Fruit fly (Drosophila melanogaster) whole organism, larva: ENCODE measurements around the gene Nf-YB.

Experiments used
- noc ChIP-seq: fragments of 200-800 bp; sonication (Bioruptor generic); optimal IDR thresholded peaks from 3 replicates; lab custom pipeline; 2019; ENCODE audit warnings: missing biosample characterization, mild to moderate bottlenecking, missing genetic modification characterization, moderate library complexity

Nf-YB gene

DNA sequence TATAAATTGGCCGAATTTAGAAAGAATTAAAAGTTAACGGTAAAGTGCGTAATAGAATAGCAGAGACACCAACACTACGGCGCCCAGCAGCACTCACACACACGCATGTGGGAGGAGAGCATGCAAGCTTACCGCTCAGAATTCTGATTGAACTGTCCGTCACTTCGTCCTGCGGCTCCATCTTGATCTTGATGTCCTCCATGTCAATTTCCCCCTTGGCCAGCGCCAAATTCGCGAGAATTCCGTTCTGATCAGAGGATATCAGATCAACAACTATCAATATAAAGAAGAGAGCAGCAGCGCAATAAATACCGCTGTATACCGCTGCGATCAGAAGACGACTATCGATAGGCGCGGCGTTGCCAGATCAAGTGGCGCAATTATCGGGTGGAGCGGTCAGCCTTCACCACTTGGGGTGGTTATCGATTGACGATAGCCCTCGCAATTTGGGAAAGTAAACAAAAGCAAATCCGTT is at the start of gene Nf-YB, which contains the start of gene CG10462:
Gene Nf-YB (plus strand): TSS at position 410 of the 475 bp plus-strand sequence.
Gene CG10462 (minus strand): TSS at position 346 of the 475 bp plus-strand sequence.
- no peak for TF ChIP-seq noc (tag; lab: Kevin White, UChicago)

DNA sequence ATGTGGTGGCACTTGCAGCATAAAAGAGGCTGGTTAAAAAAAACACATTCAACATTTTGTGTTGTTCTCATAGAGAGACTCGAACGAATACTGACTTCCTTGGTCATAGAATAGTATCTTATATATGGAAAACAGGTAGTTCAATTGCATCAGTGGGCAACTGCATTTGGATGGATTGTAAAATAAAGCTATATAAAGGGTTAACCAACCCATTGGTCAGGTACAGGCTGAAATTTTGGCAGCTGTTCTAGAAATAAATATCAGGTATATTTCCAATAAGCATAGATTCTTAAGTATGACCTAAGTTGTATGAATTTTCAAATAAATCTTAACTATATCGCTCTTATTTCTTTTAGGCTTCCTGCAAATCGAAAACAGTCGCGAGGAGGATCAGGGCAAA is 35.0 kb upstream of the Nf-YB start, which contains the start of gene scw:
Gene scw (minus strand): TSS at position 101 of the 400 bp plus-strand sequence.
- no peak for TF ChIP-seq noc (tag; lab: Kevin White, UChicago)

DNA sequence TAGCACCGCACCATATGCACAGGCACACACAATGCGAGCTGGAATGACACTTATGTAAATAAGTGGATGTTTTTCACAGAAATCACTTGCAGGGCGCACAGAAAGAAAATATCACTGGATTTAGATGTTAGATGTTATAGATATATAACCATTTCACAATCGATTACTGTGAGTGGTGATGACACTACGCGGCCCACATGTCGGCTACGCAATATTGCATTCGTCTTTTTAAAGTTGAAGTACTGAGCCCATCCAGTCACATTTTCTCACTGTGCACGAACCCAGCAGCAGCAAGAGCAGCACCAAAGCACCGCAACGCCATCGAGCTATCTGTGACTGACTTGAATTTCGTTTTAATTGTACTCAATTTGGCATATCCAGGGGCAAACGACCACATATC is 13.3 kb upstream of the Nf-YB start:
- TF ChIP-seq noc (tag; lab: Kevin White, UChicago) = no peak

DNA sequence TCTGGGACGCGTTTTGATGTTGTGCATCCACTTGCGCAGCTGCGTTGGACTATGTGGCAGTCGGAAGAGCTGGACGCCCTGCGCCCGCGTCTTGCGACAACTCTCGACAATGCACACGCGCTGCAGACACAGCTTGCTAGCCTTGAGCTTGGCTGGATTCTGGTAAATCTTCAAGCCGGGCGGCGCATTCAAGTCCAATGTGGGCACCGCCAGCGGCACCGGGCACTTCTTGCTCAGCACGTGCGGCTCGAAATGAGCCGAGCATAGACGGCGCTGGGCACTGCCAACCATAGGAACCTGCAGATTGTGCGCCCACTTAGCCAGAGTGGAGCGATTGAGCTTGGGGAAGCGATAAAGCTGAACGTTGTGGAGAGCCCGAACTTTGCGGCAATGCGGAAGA is 14.7 kb downstream of the Nf-YB start:
- TF ChIP-seq noc (tag; lab: Kevin White, UChicago) = no peak

DNA sequence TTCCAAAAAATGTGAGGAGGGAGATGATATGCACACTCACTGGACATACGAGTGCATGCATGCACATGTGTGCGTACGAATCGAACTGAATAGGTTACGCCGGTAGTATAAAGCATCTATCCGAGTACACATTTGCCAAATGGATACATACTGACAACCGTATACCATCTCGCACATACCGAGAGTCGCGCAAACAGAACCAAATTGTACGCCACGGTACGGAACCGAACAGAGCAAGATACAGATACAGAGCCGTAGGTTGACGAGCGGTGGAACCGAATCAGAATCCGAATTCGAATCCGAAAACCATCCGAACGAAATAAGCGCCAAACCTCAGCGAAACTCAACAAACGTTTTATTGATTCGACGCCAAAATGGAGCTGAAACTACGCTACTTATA is 19.2 kb downstream of the Nf-YB start:
- no peak for TF ChIP-seq noc (tag; lab: Kevin White, UChicago)

DNA sequence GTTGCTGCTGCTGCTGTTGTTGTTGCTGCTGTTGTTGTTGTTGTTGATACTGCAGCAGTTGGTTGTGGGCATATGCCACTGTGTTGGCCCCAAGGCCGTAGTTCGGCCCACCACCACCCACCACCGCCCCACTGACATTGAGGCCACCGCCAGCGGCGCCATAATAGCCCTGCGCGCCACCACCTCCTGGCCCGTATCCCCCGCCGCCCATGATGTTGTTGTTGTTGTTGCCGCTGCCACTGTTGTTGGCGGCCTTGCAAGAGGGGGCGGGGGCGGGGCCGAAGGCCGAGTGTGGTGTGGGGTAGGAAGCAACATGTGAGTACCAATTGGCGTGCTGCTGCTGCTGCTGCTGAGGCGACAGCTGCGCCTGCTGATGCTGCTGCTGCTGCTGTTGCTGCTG is 20.2 kb downstream of the Nf-YB start:
- TF ChIP-seq noc (tag; lab: Kevin White, UChicago) = no peak

DNA sequence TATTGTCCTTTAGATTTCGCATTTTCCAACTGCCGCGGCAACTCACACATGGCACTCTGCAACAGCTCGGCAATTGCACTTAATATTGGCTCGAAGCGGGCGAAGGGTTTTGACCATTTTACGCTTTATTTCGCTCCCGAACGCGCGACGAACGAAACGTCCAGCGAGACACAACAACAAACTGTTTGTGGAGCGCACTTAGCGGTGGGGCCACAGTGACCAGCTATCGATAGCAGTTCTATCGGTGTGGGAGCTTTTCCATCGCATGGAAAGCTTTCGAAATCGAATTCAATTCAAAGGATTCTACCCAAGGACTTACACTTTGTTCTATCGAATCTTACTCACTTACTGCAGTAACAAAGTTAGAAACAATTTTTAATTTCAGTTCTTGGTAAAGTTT is 20.9 kb downstream of the Nf-YB start, which contains the start of gene CG10631:
Gene CG10631 (minus strand): TSS at position 189 of the 400 bp plus-strand sequence.
- TF ChIP-seq noc (tag; lab: Kevin White, UChicago) = no peak

DNA sequence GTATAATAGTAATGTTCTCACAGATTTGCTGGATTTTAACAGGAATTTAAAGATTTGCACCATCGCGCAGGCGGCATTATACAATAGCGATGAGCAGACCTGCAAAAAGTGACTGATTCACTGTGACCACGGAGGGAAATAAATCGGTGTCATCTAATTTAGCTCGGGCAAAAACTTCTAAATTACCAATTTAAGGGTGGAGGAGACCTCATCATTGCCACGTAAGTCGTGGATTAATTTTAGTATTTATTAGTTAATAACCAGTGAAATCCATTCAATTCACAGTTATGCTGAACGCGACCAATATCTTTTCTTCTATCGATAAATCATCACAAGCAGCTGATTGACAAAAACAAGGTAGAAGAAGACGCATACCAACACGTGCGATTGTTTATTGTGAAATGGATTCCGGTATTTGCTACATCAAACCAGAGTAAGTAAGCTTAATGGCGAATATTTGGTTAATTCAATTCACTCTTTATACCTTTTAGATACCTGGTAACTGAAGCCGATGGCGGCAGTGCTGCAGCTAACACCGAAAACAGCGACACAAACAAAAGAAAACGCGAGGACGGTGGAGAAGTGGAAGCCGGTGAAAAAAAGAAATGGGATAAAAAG is 22.8 kb downstream of the Nf-YB start, which contains the start of the genes CG10628 and Dus3:
Gene CG10628 (minus strand): TSS at position 105 of the 618 bp plus-strand sequence.
Gene Dus3 (plus strand): TSS at position 369 of the 618 bp plus-strand sequence.
- peak; percentile 85 for TF ChIP-seq noc (tag; lab: Kevin White, UChicago)

DNA sequence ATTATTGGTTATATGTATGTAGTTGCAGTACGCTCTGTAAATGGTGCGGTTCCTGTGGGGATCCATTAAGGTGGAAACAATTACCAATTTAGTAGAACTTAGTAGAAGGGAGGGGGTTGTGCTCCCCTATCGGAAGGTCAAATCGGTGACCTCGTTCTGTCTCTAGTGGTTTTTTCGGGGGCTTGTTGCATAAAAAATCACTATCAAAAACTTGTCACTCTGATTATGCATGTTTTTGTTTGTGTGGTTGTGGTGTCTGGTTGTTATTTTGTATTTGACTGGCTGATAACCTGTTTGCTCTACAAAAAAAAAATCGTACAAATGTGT is 27.6 kb downstream of the Nf-YB start:
- no peak for TF ChIP-seq noc (tag; lab: Kevin White, UChicago)

DNA sequence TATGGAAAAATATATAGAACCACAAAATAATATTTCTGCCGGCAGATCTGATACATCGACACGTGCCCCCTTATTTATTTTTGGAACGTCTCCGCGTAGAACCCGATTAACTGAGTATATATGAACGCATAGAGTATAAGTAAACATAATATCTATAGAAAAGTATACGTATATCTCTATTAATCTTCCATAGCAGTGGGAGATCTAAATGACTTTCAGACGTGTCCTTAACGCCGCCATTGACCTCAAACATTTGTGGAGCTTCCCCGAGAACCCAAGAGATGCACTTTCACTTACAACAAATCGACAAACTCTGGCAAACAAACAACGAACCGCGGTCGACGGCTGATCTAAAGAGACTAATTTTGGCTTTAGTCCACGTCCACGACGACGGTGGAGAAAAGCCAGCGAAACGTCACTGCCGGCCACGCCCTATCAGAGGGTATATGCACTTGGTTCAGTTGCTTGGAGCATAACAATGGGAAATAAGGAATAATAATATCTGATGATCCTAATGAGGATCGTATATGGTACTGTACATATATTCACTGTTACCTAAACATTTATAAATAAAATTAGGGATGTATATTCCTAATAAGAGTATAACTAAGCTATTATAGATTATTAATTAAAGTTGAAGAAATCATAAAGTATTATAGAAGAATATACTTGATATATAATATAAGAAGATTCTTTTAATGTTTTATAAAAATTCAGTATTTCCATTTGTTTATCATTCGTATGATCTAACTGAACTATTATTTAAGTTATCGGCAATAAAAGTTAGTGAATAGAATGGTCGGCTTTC is 28.1 kb downstream of the Nf-YB start, which contains the start of gene fbp:
Gene fbp (minus strand): TSS at position 364 of the 808 bp plus-strand sequence.
- peak; percentile 83 for TF ChIP-seq noc (tag; lab: Kevin White, UChicago)

DNA sequence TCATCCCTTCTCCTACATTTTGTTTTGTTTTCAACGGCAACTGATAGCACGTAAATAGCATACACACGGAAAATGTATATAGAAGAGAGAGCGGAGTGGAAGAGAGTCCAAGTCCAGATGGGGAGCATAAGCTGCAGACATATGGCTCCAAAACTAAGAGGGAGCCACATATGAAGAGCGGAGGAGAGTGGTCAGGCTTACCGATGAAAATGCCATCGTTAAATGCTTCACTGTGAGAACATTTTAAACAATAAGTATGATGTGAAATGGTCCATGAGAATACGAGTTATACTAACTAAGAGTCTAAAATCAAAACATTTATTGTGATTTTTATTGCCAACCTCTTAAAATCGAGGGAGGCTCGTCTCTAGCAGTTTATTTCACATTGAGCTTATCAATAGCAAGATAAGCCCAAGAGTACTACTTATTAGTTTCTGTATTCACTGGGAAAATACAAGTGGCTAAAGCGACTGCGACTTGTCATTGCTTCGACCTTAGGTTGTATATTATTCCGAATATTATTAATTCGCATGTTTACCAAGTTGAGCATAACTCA is 28.8 kb downstream of the Nf-YB start:
- no peak for TF ChIP-seq noc (tag; lab: Kevin White, UChicago)

DNA sequence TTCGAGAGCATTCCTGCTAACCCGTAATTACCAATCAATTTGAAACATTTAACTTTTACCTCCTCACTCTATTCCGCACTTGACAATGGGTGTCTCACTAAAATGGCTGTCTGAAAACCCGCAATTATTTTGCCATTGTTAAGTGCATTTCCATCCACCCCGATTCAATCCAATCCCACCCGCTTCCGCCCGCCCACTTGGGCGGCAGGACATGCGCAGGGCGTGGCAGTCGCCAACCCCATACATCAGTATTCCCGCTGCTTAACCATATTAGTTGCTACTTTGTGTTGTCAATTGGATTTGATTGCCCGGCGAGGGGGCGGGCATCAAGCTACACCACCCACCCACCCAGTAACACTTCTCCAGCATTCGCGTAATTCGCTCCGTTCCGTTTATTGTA is 29.6 kb downstream of the Nf-YB start:
- TF ChIP-seq noc (tag; lab: Kevin White, UChicago) = no peak

DNA sequence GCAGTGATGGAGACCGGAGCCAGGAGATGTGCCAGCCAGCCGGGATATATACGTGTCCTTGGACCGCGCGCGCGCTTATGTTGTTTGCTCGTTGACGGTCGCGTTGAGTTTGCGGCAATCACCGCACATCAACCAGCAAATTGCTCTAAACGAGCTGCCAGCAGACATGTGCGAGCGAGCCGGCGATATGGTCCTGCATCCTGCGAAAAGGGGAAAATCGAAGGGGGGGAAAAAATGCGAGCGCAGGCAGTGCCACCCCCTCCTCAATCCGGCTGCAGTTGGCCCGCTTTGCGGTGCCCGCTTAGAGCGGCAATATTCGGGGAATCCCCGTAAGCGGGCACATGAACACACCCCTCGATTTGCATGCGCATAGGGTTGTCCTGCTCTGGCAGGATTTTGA is 33.1 kb downstream of the Nf-YB start, which contains the start of gene bsh:
Gene bsh (minus strand): TSS at position 101 of the 400 bp plus-strand sequence.
- no peak for TF ChIP-seq noc (tag; lab: Kevin White, UChicago)

DNA sequence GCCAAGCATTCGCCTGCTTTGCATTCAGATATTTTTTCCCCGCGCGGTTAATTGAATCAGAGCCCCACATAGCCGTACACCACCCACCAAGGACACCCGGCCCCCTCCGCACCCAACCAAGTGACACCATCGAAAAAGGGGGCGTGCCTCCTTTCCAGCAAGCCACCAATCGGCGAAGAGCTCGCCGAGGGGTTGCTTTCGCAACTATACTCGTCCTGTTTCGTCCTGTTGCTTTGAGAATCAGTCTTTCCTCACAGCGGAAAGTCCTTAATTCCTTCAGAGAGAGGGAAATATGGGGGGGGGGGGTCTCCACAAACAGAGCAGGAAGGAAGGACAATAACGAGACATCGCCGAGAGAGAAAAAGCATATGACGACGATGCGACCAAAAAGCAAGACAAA is 33.9 kb downstream of the Nf-YB start:
- TF ChIP-seq noc (tag; lab: Kevin White, UChicago) = no peak

DNA sequence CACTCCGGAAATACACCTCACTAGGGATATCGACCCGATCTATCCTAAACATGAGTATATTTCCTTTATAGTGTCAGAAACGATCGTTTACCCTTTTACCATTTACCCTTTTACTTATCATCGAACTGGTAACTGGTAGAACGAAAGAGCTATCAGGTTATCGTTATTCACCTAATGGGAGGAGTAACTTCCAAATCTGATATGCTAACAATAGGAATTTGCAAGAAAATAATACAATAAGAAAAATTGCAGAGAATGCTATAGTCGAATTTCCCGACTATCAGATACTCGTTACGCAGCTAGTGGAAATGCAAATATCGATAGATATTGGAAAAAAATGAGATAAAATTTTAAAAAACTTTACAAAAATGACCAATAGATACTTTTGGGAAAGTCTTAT is 38.4 kb downstream of the Nf-YB start:
- no peak for TF ChIP-seq noc (tag; lab: Kevin White, UChicago)
